Worm (Caenorhabditis elegans) whole organism, late embryonic: ENCODE measurements around the gene F21A3.2.

Source experiments
- T23F11.4 ChIP-seq: fragments of 200-800 bp; sonication (Bioruptor generic); optimal IDR thresholded peaks from 2 replicates; lab custom pipeline; 2018; ENCODE audit warnings: mild to moderate bottlenecking, missing genetic modification characterization, missing compliant biosample characterization
- ama-1 ChIP-seq: fragments of 150-350 bp; optimal IDR thresholded peaks from 2 replicates; lab custom pipeline; 2014
- ceh-14 ChIP-seq: sonication (generic microtip); optimal IDR thresholded peaks from 2 replicates; lab custom pipeline; 2016; ENCODE audit warnings: missing genotype, missing genetic modification characterization, missing compliant biosample characterization
- ceh-31 ChIP-seq: sonication (generic microtip); optimal IDR thresholded peaks from 2 replicates; lab custom pipeline; 2016; ENCODE audit warnings: missing genetic modification characterization, missing compliant biosample characterization
- ceh-48 ChIP-seq: sonication (generic microtip); optimal IDR thresholded peaks from 2 replicates; lab custom pipeline; 2016; ENCODE audit warnings: missing genetic modification characterization, inconsistent platforms, missing compliant biosample characterization
- ceh-6 ChIP-seq: fragments of 200-800 bp; sonication (Bioruptor generic); optimal IDR thresholded peaks from 2 replicates; lab custom pipeline; 2018; ENCODE audit warnings: mild to moderate bottlenecking, missing genetic modification characterization, missing compliant biosample characterization
- elt-2 ChIP-seq: sonication (generic microtip); optimal IDR thresholded peaks from 2 replicates; lab custom pipeline; 2016; ENCODE audit warnings: missing genetic modification reagents, missing genetic modification characterization, missing compliant biosample characterization
- ets-4 ChIP-seq: sonication (generic microtip); optimal IDR thresholded peaks from 2 replicates; lab custom pipeline; 2016; ENCODE audit warnings: missing genetic modification characterization, missing compliant biosample characterization
- fkh-6 ChIP-seq: sonication (generic microtip); optimal IDR thresholded peaks from 2 replicates; lab custom pipeline; 2016; ENCODE audit warnings: missing genetic modification characterization, missing compliant biosample characterization
- lin-11 ChIP-seq: fragments of 200-800 bp; sonication (Bioruptor generic); optimal IDR thresholded peaks from 2 replicates; lab custom pipeline; 2018; ENCODE audit warnings: mild to moderate bottlenecking, missing genetic modification characterization, missing compliant biosample characterization
- pag-3 ChIP-seq: sonication (generic microtip); optimal IDR thresholded peaks from 2 replicates; lab custom pipeline; 2016; ENCODE audit warnings: missing compliant biosample characterization, missing genetic modification characterization, borderline replicate concordance
- pros-1 ChIP-seq: fragments of 150-350 bp; optimal IDR thresholded peaks from 2 replicates; lab custom pipeline; 2014; ENCODE audit warnings: missing biosample characterization, missing genetic modification reagents, missing genetic modification characterization
- unc-55 ChIP-seq: sonication (generic microtip); optimal IDR thresholded peaks from 2 replicates; lab custom pipeline; 2017; ENCODE audit warnings: missing biosample characterization, missing genetic modification reagents, missing genetic modification characterization

- TF ChIP-seq pag-3 (tag; lab: Kevin White, UChicago), result no peak
- TF ChIP-seq ceh-14 (tag; lab: Kevin White, UChicago), result no peak
- TF ChIP-seq ets-4 (tag; lab: Kevin White, UChicago), result no peak
- no peak for TF ChIP-seq ceh-48 (tag; lab: Kevin White, UChicago)
- TF ChIP-seq lin-11 (tag; lab: Kevin White, UChicago), result no peak
- TF ChIP-seq unc-55, result no peak
- TF ChIP-seq T23F11.4, result no peak
- no peak for TF ChIP-seq elt-2
- TF ChIP-seq ceh-31, result no peak
- no peak for TF ChIP-seq pros-1 (tag; lab: Kevin White, UChicago)
- TF ChIP-seq ceh-6, result no peak
- TF ChIP-seq ama-1, result no peak
- TF ChIP-seq fkh-6 (tag; lab: Kevin White, UChicago), result no peak
Observed at ce11 chrV:15566511-15567178, 32.9 kb upstream of the F21A3.2 start.
